Fruit fly (Drosophila melanogaster): ENCODE measurements around the gene slp2.

- no peak for TF ChIP-seq pan (optimal IDR thresholded peaks at IDR 0.05)
- no peak for TF ChIP-seq Dll (optimal IDR thresholded peaks at IDR 0.05)
Observed at dm6 chr2L:3825413-3825812, 11.2 kb upstream of the slp2 start, which contains the start of gene slp1.
